Fruit fly (Drosophila melanogaster): Measurements from ENCODE around the gene mRpS18C.

DNA sequence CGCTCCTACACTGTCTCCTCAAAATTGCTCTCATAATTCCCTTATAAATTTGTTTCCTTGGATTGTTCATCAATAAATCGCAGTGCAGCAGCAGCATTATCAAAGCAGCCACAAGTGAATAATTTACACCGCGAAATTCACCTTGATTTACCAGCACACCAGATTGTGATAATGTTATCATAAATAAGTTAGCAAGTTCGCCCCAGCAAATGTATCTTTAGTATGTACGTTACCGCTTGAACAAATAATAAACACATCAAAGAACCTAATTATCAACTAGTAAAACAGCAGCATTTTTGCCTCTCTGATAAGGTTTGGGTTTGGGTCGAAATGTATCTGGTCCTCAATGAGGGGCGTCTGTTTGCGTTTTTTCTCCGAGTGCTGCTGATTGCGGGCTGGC, 33.5 kb upstream of the mRpS18C start:
- TF ChIP-seq CG8478 (optimal IDR thresholded peaks at IDR 0.05) (no peak), CTCF (optimal IDR thresholded peaks at IDR 0.05) (no peak)

All from S2 (cell line).